Fruit fly (Drosophila melanogaster) whole organism, embryonic: ENCODE results near the gene trk.

ENCODE experiments used
- Bteb2 ChIP-seq: fragments of 200-800 bp; sonication (Bioruptor generic); optimal IDR thresholded peaks from 2 replicates; lab custom pipeline; 2016; ENCODE audit warnings: missing biosample characterization, missing genetic modification characterization
- CG11723 ChIP-seq: fragments of 200-800 bp; sonication (Bioruptor generic); optimal IDR thresholded peaks from 2 replicates; lab custom pipeline; 2017; ENCODE audit warnings: missing biosample characterization, mild to moderate bottlenecking, missing genetic modification characterization
- CG12219 ChIP-seq: fragments of 200-800 bp; sonication (Bioruptor generic); optimal IDR thresholded peaks from 3 replicates; lab custom pipeline; 2018; ENCODE audit warnings: missing biosample characterization, mild to moderate bottlenecking, missing genetic modification characterization
- CG12744 ChIP-seq: fragments of 200-800 bp; sonication (Bioruptor generic); optimal IDR thresholded peaks from 2 replicates; lab custom pipeline; 2016; ENCODE audit warnings: missing biosample characterization, missing genetic modification characterization
- CG12769 ChIP-seq: fragments of 200-800 bp; sonication (Bioruptor generic); optimal IDR thresholded peaks from 2 replicates; lab custom pipeline; 2019; ENCODE audit warnings: missing biosample characterization, mild to moderate bottlenecking, missing genetic modification characterization, moderate library complexity
- CG13287 ChIP-seq: fragments of 200-800 bp; sonication (Bioruptor generic); IDR thresholded peaks from 2 replicates; pipeline ENCODE4 v1.3.6; 2022; ENCODE audit warnings: missing biosample characterization, missing genetic modification characterization; ENCODE audit not compliant: partially characterized antibody
- CG14050 ChIP-seq: fragments of 200-800 bp; sonication (Bioruptor generic); IDR thresholded peaks from 3 replicates; pipeline ENCODE4 v1.3.6; 2022; ENCODE audit warnings: missing biosample characterization, missing genetic modification characterization
- CG15696 ChIP-seq: fragments of 200-800 bp; sonication (Bioruptor generic); optimal IDR thresholded peaks from 2 replicates; lab custom pipeline; 2019; ENCODE audit warnings: missing biosample characterization, mild to moderate bottlenecking, missing genetic modification characterization, moderate library complexity
- CG1792 ChIP-seq: fragments of 200-800 bp; sonication (Bioruptor generic); optimal IDR thresholded peaks from 2 replicates; lab custom pipeline; 2016; ENCODE audit warnings: missing biosample characterization, missing genetic modification characterization
- CG18619 ChIP-seq: fragments of 200-800 bp; sonication (Bioruptor generic); optimal IDR thresholded peaks from 3 replicates; lab custom pipeline; 2017; ENCODE audit warnings: missing biosample characterization, mild to moderate bottlenecking, missing genetic modification characterization
- CG2199 ChIP-seq: fragments of 200-800 bp; sonication (Bioruptor generic); IDR thresholded peaks from 3 replicates; pipeline ENCODE4 v1.3.6; 2022; ENCODE audit warnings: missing biosample characterization, missing genetic modification characterization
- CG4360 ChIP-seq: fragments of 200-800 bp; sonication (Bioruptor generic); IDR thresholded peaks from 2 replicates; pipeline ENCODE4 v1.3.6; 2022; ENCODE audit warnings: missing biosample characterization, missing genetic modification characterization
- CG5180 ChIP-seq: fragments of 200-800 bp; sonication (Bioruptor generic); optimal IDR thresholded peaks from 3 replicates; lab custom pipeline; 2017; ENCODE audit warnings: missing biosample characterization, missing genetic modification characterization, mild to moderate bottlenecking, moderate library complexity, missing genetic modification reagents
- CG7556 ChIP-seq: fragments of 200-800 bp; sonication (Bioruptor generic); optimal IDR thresholded peaks from 2 replicates; lab custom pipeline; 2017; ENCODE audit warnings: missing biosample characterization, mild to moderate bottlenecking, missing genetic modification characterization
- CG7839 ChIP-seq: fragments of 200-800 bp; sonication (Bioruptor generic); optimal IDR thresholded peaks from 3 replicates; lab custom pipeline; 2018; ENCODE audit warnings: missing biosample characterization, mild to moderate bottlenecking, missing genetic modification characterization, moderate library complexity
- CG8290 ChIP-seq, 3 experiments: fragments of 200-800 bp; sonication (Bioruptor generic); optimal IDR thresholded peaks; 2 replicates each; lab custom pipeline; 2016 to 2019; ENCODE audit warnings: missing biosample characterization in 3 of 3, missing genetic modification characterization in 3 of 3, mild to moderate bottlenecking in 2 of 3, moderate library complexity in 1 of 3
- CG9727 ChIP-seq: fragments of 200-800 bp; sonication (Bioruptor generic); optimal IDR thresholded peaks from 3 replicates; lab custom pipeline; 2017; ENCODE audit warnings: missing biosample characterization, mild to moderate bottlenecking, missing genetic modification characterization
- CG9876 ChIP-seq: fragments of 200-800 bp; sonication (Bioruptor generic); optimal IDR thresholded peaks from 2 replicates; lab custom pipeline; 2016; ENCODE audit warnings: missing biosample characterization, missing genetic modification characterization
- Deaf1 ChIP-seq: fragments of 200-800 bp; optimal IDR thresholded peaks from 3 replicates; lab custom pipeline; 2019; ENCODE audit warnings: missing biosample characterization, mild to moderate bottlenecking, missing genetic modification characterization, moderate library complexity
- Drgx ChIP-seq: fragments of 200-800 bp; sonication (Bioruptor generic); IDR thresholded peaks from 2 replicates; pipeline ENCODE4 v1.3.6; 2022; ENCODE audit warnings: missing biosample characterization, missing genetic modification characterization
- Ets97D ChIP-seq: fragments of 200-800 bp; sonication (Bioruptor generic); optimal IDR thresholded peaks from 3 replicates; lab custom pipeline; 2016; ENCODE audit warnings: missing biosample characterization, missing genetic modification characterization
- Fer3 ChIP-seq: fragments of 200-800 bp; sonication (Bioruptor generic); optimal IDR thresholded peaks from 2 replicates; lab custom pipeline; 2018; ENCODE audit warnings: missing biosample characterization, mild to moderate bottlenecking, missing genetic modification characterization, moderate library complexity
- GATAe ChIP-seq: fragments of 200-800 bp; sonication (Bioruptor generic); conservative IDR thresholded peaks from 2 replicates; pipeline ENCODE4 v1.3.6; 2022; ENCODE audit warnings: missing biosample characterization, missing genetic modification characterization
- Hey ChIP-seq: fragments of 200-800 bp; sonication (Bioruptor generic); optimal IDR thresholded peaks from 3 replicates; lab custom pipeline; 2018; ENCODE audit warnings: missing biosample characterization, mild to moderate bottlenecking, missing genetic modification characterization
- HmgZ ChIP-seq: fragments of 200-800 bp; sonication (Bioruptor generic); optimal IDR thresholded peaks from 2 replicates; lab custom pipeline; 2018; ENCODE audit warnings: missing biosample characterization, mild to moderate bottlenecking, missing genetic modification characterization
- Hmr ChIP-seq: fragments of 200-800 bp; sonication (Bioruptor generic); optimal IDR thresholded peaks from 3 replicates; lab custom pipeline; 2017; ENCODE audit warnings: mild to moderate bottlenecking, missing biosample characterization, missing genetic modification reagents, missing genetic modification characterization
- Hsf ChIP-seq: fragments of 200-800 bp; sonication (Bioruptor generic); optimal IDR thresholded peaks from 3 replicates; lab custom pipeline; 2016; ENCODE audit warnings: missing biosample characterization, missing genetic modification characterization
- Lhr ChIP-seq: fragments of 200-800 bp; sonication (Bioruptor generic); optimal IDR thresholded peaks from 3 replicates; lab custom pipeline; 2017; ENCODE audit warnings: mild to moderate bottlenecking, missing biosample characterization, missing genetic modification reagents, missing genetic modification characterization
- MESR4 ChIP-seq: fragments of 200-800 bp; sonication (Bioruptor generic); optimal IDR thresholded peaks from 2 replicates; lab custom pipeline; 2018; ENCODE audit warnings: missing biosample characterization, mild to moderate bottlenecking, missing genetic modification characterization, moderate library complexity
- Oli ChIP-seq: fragments of 200-800 bp; sonication (Bioruptor generic); optimal IDR thresholded peaks from 2 replicates; lab custom pipeline; 2018; ENCODE audit warnings: missing biosample characterization, mild to moderate bottlenecking, missing genetic modification characterization, moderate library complexity
- Poxn ChIP-seq: fragments of 200-800 bp; sonication (Bioruptor generic); IDR thresholded peaks from 2 replicates; pipeline ENCODE4 v1.3.6; 2022; ENCODE audit warnings: missing biosample characterization, missing genetic modification characterization
- Ravus ChIP-seq: fragments of 200-800 bp; sonication (Bioruptor generic); IDR thresholded peaks from 2 replicates; pipeline ENCODE4 v1.3.6; 2022; ENCODE audit warnings: missing biosample characterization, missing genetic modification characterization
- Usf ChIP-seq: fragments of 200-800 bp; sonication (Bioruptor generic); optimal IDR thresholded peaks from 2 replicates; lab custom pipeline; 2017; ENCODE audit warnings: missing genotype, missing biosample characterization, missing genetic modification characterization
- bsh ChIP-seq, 2 experiments: fragments of 200-800 bp; sonication (Bioruptor generic); optimal IDR thresholded peaks; 2 replicates each; lab custom pipeline; 2017 to 2018; ENCODE audit warnings: mild to moderate bottlenecking in 2 of 2, missing biosample characterization in 2 of 2, missing genetic modification characterization in 2 of 2, moderate library complexity in 1 of 2
- dmrt11E ChIP-seq: fragments of 200-800 bp; sonication (Bioruptor generic); optimal IDR thresholded peaks from 3 replicates; lab custom pipeline; 2018; ENCODE audit warnings: missing biosample characterization, mild to moderate bottlenecking, missing genetic modification characterization, moderate library complexity
- dysf ChIP-seq: fragments of 200-800 bp; sonication (Bioruptor generic); IDR thresholded peaks from 3 replicates; pipeline ENCODE4 v1.3.6; 2022; ENCODE audit warnings: missing biosample characterization, missing genetic modification characterization
- fd96Cb ChIP-seq: fragments of 200-800 bp; sonication (Bioruptor generic); optimal IDR thresholded peaks from 2 replicates; lab custom pipeline; 2018; ENCODE audit warnings: missing biosample characterization, mild to moderate bottlenecking, missing genetic modification characterization, moderate library complexity
- gt ChIP-seq: fragments of 200-800 bp; sonication (Bioruptor generic); IDR thresholded peaks from 2 replicates; pipeline ENCODE4 v1.3.6; 2022; ENCODE audit warnings: missing biosample characterization, missing genetic modification characterization
- ind ChIP-seq: fragments of 200-800 bp; sonication (Bioruptor generic); optimal IDR thresholded peaks from 3 replicates; lab custom pipeline; 2016; ENCODE audit warnings: missing biosample characterization, missing genetic modification characterization
- kni ChIP-seq: fragments of 200-800 bp; sonication (Bioruptor generic); optimal IDR thresholded peaks from 3 replicates; lab custom pipeline; 2017; ENCODE audit warnings: mild to moderate bottlenecking, missing biosample characterization, missing genetic modification reagents, missing genetic modification characterization
- lbe ChIP-seq: fragments of 200-800 bp; sonication (Bioruptor generic); optimal IDR thresholded peaks from 2 replicates; lab custom pipeline; 2016; ENCODE audit warnings: missing biosample characterization, mild to moderate bottlenecking, missing genetic modification characterization
- nau ChIP-seq: fragments of 200-800 bp; sonication (Bioruptor generic); optimal IDR thresholded peaks from 3 replicates; lab custom pipeline; 2017; ENCODE audit warnings: missing biosample characterization, mild to moderate bottlenecking, missing genetic modification characterization, missing genetic modification reagents
- pnt ChIP-seq: fragments of 200-800 bp; sonication (Bioruptor generic); optimal IDR thresholded peaks from 3 replicates; lab custom pipeline; 2016; ENCODE audit warnings: missing biosample characterization, missing genetic modification characterization
- prd ChIP-seq, 3 experiments: fragments of >200 bp in 2 of 3; fragments of 200-800 bp in 1 of 3; sonication (Bioruptor generic) in 1 of 3; optimal IDR thresholded peaks in 2 of 3; IDR thresholded peaks in 1 of 3; 2 replicates in 2 of 3; 3 replicates in 1 of 3; pipeline versions ENCODE4 v1.3.6 to Lab custom; 2017 to 2022; ENCODE audit warnings: missing biosample characterization in 1 of 3, missing genetic modification characterization in 1 of 3
- pros ChIP-seq: fragments of 200-800 bp; sonication (Bioruptor generic); optimal IDR thresholded peaks from 3 replicates; lab custom pipeline; 2019; ENCODE audit warnings: missing biosample characterization, mild to moderate bottlenecking, missing genetic modification characterization, moderate library complexity
- seq ChIP-seq: fragments of 200-800 bp; sonication (Bioruptor generic); IDR thresholded peaks from 2 replicates; pipeline ENCODE4 v1.3.6; 2022; ENCODE audit warnings: missing biosample characterization, missing genetic modification characterization
- slbo ChIP-seq: fragments of 200-800 bp; sonication (Bioruptor generic); IDR thresholded peaks from 2 replicates; pipeline ENCODE4 v1.3.6; 2022; ENCODE audit warnings: missing biosample characterization, missing genetic modification characterization
- unpg ChIP-seq: fragments of 200-800 bp; sonication (Bioruptor generic); optimal IDR thresholded peaks from 3 replicates; lab custom pipeline; 2018; ENCODE audit warnings: missing biosample characterization, mild to moderate bottlenecking, missing genetic modification characterization, moderate library complexity
- vvl ChIP-seq: fragments of 200-800 bp; sonication (Bioruptor generic); IDR thresholded peaks from 2 replicates; pipeline ENCODE4 v1.3.6; 2022; ENCODE audit warnings: missing biosample characterization, missing genetic modification characterization
- wor ChIP-seq: fragments of 200-800 bp; sonication (Bioruptor generic); IDR thresholded peaks from 2 replicates; pipeline ENCODE4 v1.3.6; 2022; ENCODE audit warnings: missing biosample characterization, missing genetic modification characterization

Gene trk

dm6 chr2L:10231092-10231494, 41.0 kb downstream of the trk start (continued):
- TF ChIP-seq dmrt11E (tag; lab: Kevin White, UChicago) (peak; percentile 14), HmgZ (tag; lab: Kevin White, UChicago) (no peak), gt (GFP tag; lab: Robert Waterston, UW) (no peak), GATAe (GFP tag; lab: Robert Waterston, UW) (no peak), CG4360 (GFP tag; lab: Robert Waterston, UW) (no peak), CG9727 (GFP tag; lab: Kevin White, UChicago) (peak; percentile 19), CG12744 (GFP tag; lab: Kevin White, UChicago) (no peak), Usf (GFP tag; lab: Kevin White, UChicago) (no peak), Ets97D (no peak), Poxn (GFP tag; lab: Robert Waterston, UW) (no peak), CG15696 (tag; lab: Kevin White, UChicago) (no peak), Fer3 (peak; percentile 11), wor (GFP tag; lab: Robert Waterston, UW) (no peak), CG14050 (no peak), Bteb2 (no peak), dysf (GFP tag; lab: Robert Waterston, UW) (no peak; the same call in 2 of the 3 replicates), Oli (tag; lab: Kevin White, UChicago) (no peak), CG12219 (GFP tag; lab: Kevin White, UChicago) (no peak), kni (peak; percentile 31), MESR4 (GFP tag; lab: Kevin White, UChicago) (no peak), unpg (GFP tag; lab: Kevin White, UChicago) (peak; percentile 22), CG7556 (GFP tag; lab: Kevin White, UChicago) (peak; percentile 9), Hmr (GFP tag; lab: Kevin White, UChicago) (no peak), nau (GFP tag; lab: Kevin White, UChicago) (peak; percentile 42), lbe (GFP tag; lab: Kevin White, UChicago) (peak; percentile 57), CG8290 (GFP tag; optimal IDR thresholded peaks at IDR 0.05; lab: Kevin White, UChicago) (no peak), CG8290 (tag; optimal IDR thresholded peaks at IDR 0.05; lab: Kevin White, UChicago) (peak in 1 of 2 experiments; percentile 57), Ravus (GFP tag; lab: Robert Waterston, UW) (no peak), pros (GFP tag; lab: Kevin White, UChicago) (no peak), CG13287 (GFP tag; lab: Robert Waterston, UW) (no peak), CG12769 (peak; percentile 25), pnt (GFP tag; lab: Kevin White, UChicago) (peak; percentile 7), Lhr (GFP tag; lab: Kevin White, UChicago) (no peak), vvl (no peak), CG5180 (GFP tag; lab: Kevin White, UChicago) (peak; percentile 18), CG11723 (no peak), CG2199 (GFP tag; lab: Robert Waterston, UW) (no peak), ind (GFP tag; lab: Kevin White, UChicago) (peak; percentile 36), fd96Cb (no peak), Drgx (GFP tag; lab: Robert Waterston, UW) (peak; percentile 44), Deaf1 (tag; lab: Kevin White, UChicago) (no peak), slbo (GFP tag; lab: Robert Waterston, UW) (peak; percentile 42; the same call in 1 of the 2 replicates), bsh (GFP tag; optimal IDR thresholded peaks at IDR 0.05; lab: Kevin White, UChicago) (peak in 1 of 2 experiments; percentile 23), Hsf (GFP tag; lab: Kevin White, UChicago) (no peak), CG7839 (tag; lab: Kevin White, UChicago) (no peak), prd (optimal IDR thresholded peaks at IDR 0.05; lab: Kevin White, UChicago) (no peak), prd (GFP tag; IDR thresholded peaks at IDR 0.05; lab: Robert Waterston, UW) (no peak), seq (GFP tag; lab: Robert Waterston, UW) (no peak), CG1792 (GFP tag; lab: Kevin White, UChicago) (peak; percentile 11), CG18619 (no peak), Hey (tag; lab: Kevin White, UChicago) (no peak), CG9876 (GFP tag; lab: Kevin White, UChicago) (no peak)
